Worm (Caenorhabditis elegans) whole organism, L3 larva: ENCODE measurements around the gene nhr-226.
"Not testable (repeated sequence)": the region's sequence is repeated elsewhere in the genome, so short reads cannot be mapped to it uniquely, and the experiment has no call there.

ENCODE experiments used
- ama-1 ChIP-seq: fragments of 150-350 bp; optimal IDR thresholded peaks from 2 replicates; lab custom pipeline; 2018
- daf-12 ChIP-seq: fragments of 150-350 bp; optimal IDR thresholded peaks from 2 replicates; lab custom pipeline; 2014; ENCODE audit warnings: missing biosample characterization, missing genetic modification reagents, missing genetic modification characterization
- egl-27 ChIP-seq: sonication (generic microtip); optimal IDR thresholded peaks from 4 replicates; lab custom pipeline; 2017; ENCODE audit warnings: missing biosample characterization, missing genetic modification reagents, missing genetic modification characterization
- elt-1 ChIP-seq: fragments of 150-350 bp; optimal IDR thresholded peaks from 2 replicates; lab custom pipeline; 2014; ENCODE audit warnings: missing biosample characterization, missing genetic modification characterization
- fos-1 ChIP-seq: fragments of 150-350 bp; optimal IDR thresholded peaks from 2 replicates; lab custom pipeline; 2014; ENCODE audit warnings: missing biosample characterization, missing genetic modification characterization
- nhr-77 ChIP-seq: fragments of 150-350 bp; optimal IDR thresholded peaks from 2 replicates; lab custom pipeline; 2014; ENCODE audit warnings: missing biosample characterization, missing genetic modification characterization
- pha-4 ChIP-seq: fragments of 150-350 bp; optimal IDR thresholded peaks from 2 replicates; lab custom pipeline; 2014; ENCODE audit warnings: missing biosample characterization, missing genetic modification reagents, missing genetic modification characterization
- skn-1 ChIP-seq: fragments of 150-350 bp; optimal IDR thresholded peaks from 2 replicates; lab custom pipeline; 2014; ENCODE audit warnings: missing biosample characterization, missing genetic modification characterization

DNA sequence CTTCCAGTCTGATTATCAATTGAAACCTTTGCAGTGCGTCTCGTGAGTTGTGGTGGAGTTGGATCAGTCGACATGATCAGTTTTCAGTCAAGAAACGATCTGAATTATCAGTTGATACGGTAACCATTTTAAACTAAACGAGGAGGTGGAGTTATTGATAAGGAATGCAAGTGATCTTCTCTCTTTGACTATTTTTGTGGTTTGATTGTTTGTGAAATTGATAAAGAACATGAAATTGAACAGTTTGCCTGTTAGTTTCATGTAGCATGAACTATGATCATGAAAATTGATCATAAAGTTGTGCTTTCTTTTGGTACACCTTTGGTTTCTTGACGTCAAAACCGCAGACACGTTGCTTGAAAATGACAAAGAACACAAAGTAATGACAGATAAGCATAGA lies 27.8 kb downstream of the nhr-226 start, which contains the start of gene pud-1.2:
- not testable (repeated sequence) for TF ChIP-seq daf-12 (tag; lab: Kevin White, UChicago); skn-1 (tag; lab: Kevin White, UChicago); elt-1 (tag; lab: Kevin White, UChicago); ama-1 (lab: Kevin White, UChicago); pha-4; nhr-77 (tag; lab: Kevin White, UChicago); egl-27 (tag; lab: Kevin White, UChicago); fos-1
